Worm (Caenorhabditis elegans) whole organism, mixed stage, embryonic: ENCODE data around the gene C04E7.3.
"Not testable (repeated sequence)": the region's sequence is repeated elsewhere in the genome, so short reads cannot be mapped to it uniquely, and the experiment has no call there.

ENCODE experiments used
- bed-3 ChIP-seq: fragments of 200-800 bp; sonication (Bioruptor generic); optimal IDR thresholded peaks from 3 replicates; lab custom pipeline; 2018; ENCODE audit warnings: mild to moderate bottlenecking, missing genetic modification characterization, moderate library complexity, missing compliant biosample characterization
- ceh-39 ChIP-seq: fragments of 150-350 bp; optimal IDR thresholded peaks from 2 replicates; lab custom pipeline; 2014; ENCODE audit warnings: missing biosample characterization, missing genetic modification characterization
- ceh-43 ChIP-seq: fragments of 200-800 bp; sonication (Bioruptor generic); optimal IDR thresholded peaks from 2 replicates; lab custom pipeline; 2018; ENCODE audit warnings: mild to moderate bottlenecking, missing genetic modification characterization, moderate library complexity, missing compliant biosample characterization
- ceh-83 ChIP-seq: fragments of 200-800 bp; sonication (Bioruptor generic); optimal IDR thresholded peaks from 2 replicates; lab custom pipeline; 2018; ENCODE audit warnings: mild to moderate bottlenecking, missing genetic modification characterization, missing compliant biosample characterization
- ces-1 ChIP-seq: fragments of 150-350 bp; optimal IDR thresholded peaks from 2 replicates; lab custom pipeline; 2014; ENCODE audit warnings: missing biosample characterization, missing genetic modification reagents, missing genetic modification characterization
- cnd-1 ChIP-seq: fragments of 200-800 bp; sonication (Bioruptor generic); optimal IDR thresholded peaks from 2 replicates; lab custom pipeline; 2018; ENCODE audit warnings: mild to moderate bottlenecking, missing genetic modification characterization, missing compliant biosample characterization
- drap-1 ChIP-seq: fragments of 200-800 bp; sonication (Bioruptor generic); optimal IDR thresholded peaks from 3 replicates; lab custom pipeline; 2018; ENCODE audit warnings: mild to moderate bottlenecking, missing genetic modification characterization, missing compliant biosample characterization
- elt-1 ChIP-seq: sonication (generic microtip); optimal IDR thresholded peaks from 2 replicates; lab custom pipeline; 2017; ENCODE audit warnings: missing genetic modification characterization, mild to moderate bottlenecking, missing compliant biosample characterization, antibody characterized with exemption, moderate library complexity, borderline replicate concordance; ENCODE audit not compliant: insufficient read depth
- elt-3 ChIP-seq: fragments of 150-350 bp; optimal IDR thresholded peaks from 2 replicates; lab custom pipeline; 2014; ENCODE audit warnings: missing biosample characterization, missing genetic modification characterization
- ham-2 ChIP-seq: fragments of 200-800 bp; sonication (Bioruptor generic); optimal IDR thresholded peaks from 2 replicates; lab custom pipeline; 2018; ENCODE audit warnings: mild to moderate bottlenecking, missing genetic modification characterization, missing compliant biosample characterization
- hlh-1 ChIP-seq: fragments of 150-350 bp; optimal IDR thresholded peaks from 2 replicates; lab custom pipeline; 2014; ENCODE audit warnings: missing biosample characterization, missing genetic modification reagents, missing genetic modification characterization
- lin-13 ChIP-seq: fragments of 150-350 bp; optimal IDR thresholded peaks from 2 replicates; lab custom pipeline; 2014; ENCODE audit warnings: missing biosample characterization, missing genetic modification characterization
- lin-32 ChIP-seq: fragments of 200-800 bp; sonication (Bioruptor generic); optimal IDR thresholded peaks from 2 replicates; lab custom pipeline; 2018; ENCODE audit warnings: mild to moderate bottlenecking, missing genetic modification characterization, missing compliant biosample characterization
- mab-5 ChIP-seq: fragments of 150-350 bp; optimal IDR thresholded peaks from 2 replicates; lab custom pipeline; 2014; ENCODE audit warnings: missing biosample characterization, missing genetic modification characterization
- mep-1 ChIP-seq: fragments of 150-350 bp; optimal IDR thresholded peaks from 2 replicates; lab custom pipeline; 2017; ENCODE audit warnings: missing biosample characterization, missing genetic modification reagents, missing genetic modification characterization, inconsistent platforms
- mls-2 ChIP-seq: sonication (generic microtip); optimal IDR thresholded peaks from 2 replicates; lab custom pipeline; 2016; ENCODE audit warnings: mild to moderate bottlenecking, missing genetic modification characterization, moderate library complexity, missing compliant biosample characterization
- nhr-12 ChIP-seq: fragments of 150-350 bp; optimal IDR thresholded peaks from 2 replicates; lab custom pipeline; 2014; ENCODE audit warnings: missing biosample characterization, missing genetic modification characterization
- nhr-2 ChIP-seq: fragments of 150-350 bp; optimal IDR thresholded peaks from 2 replicates; lab custom pipeline; 2014; ENCODE audit warnings: missing biosample characterization, missing genetic modification characterization
- nhr-237 ChIP-seq: fragments of 150-350 bp; optimal IDR thresholded peaks from 2 replicates; lab custom pipeline; 2014; ENCODE audit warnings: missing biosample characterization, missing genetic modification characterization
- nhr-28 ChIP-seq: fragments of 150-350 bp; optimal IDR thresholded peaks from 2 replicates; lab custom pipeline; 2014; ENCODE audit warnings: missing biosample characterization, missing genetic modification characterization
- nhr-76 ChIP-seq: sonication (generic microtip); optimal IDR thresholded peaks from 2 replicates; lab custom pipeline; 2017; ENCODE audit warnings: missing biosample characterization, missing genetic modification characterization
- sem-2 ChIP-seq: fragments of 200-800 bp; sonication (Bioruptor generic); optimal IDR thresholded peaks from 2 replicates; lab custom pipeline; 2018; ENCODE audit warnings: mild to moderate bottlenecking, missing genetic modification characterization, missing compliant biosample characterization
- sptf-1 ChIP-seq: sonication (generic microtip); optimal IDR thresholded peaks from 2 replicates; lab custom pipeline; 2017; ENCODE audit warnings: mild to moderate bottlenecking, missing genetic modification characterization, moderate library complexity, missing compliant biosample characterization
- tbx-8 ChIP-seq: fragments of 200-800 bp; sonication (Bioruptor generic); optimal IDR thresholded peaks from 2 replicates; lab custom pipeline; 2018; ENCODE audit warnings: mild to moderate bottlenecking, missing genetic modification characterization, moderate library complexity, missing compliant biosample characterization
- unc-120 ChIP-seq: sonication (generic microtip); optimal IDR thresholded peaks from 2 replicates; lab custom pipeline; 2017; ENCODE audit warnings: missing genetic modification characterization, missing compliant biosample characterization; ENCODE audit not compliant: poor library complexity, severe bottlenecking
- unc-62 ChIP-seq: fragments of 150-350 bp; optimal IDR thresholded peaks from 2 replicates; lab custom pipeline; 2014; ENCODE audit warnings: missing biosample characterization, missing genetic modification reagents, missing genetic modification characterization
- zip-8 ChIP-seq: fragments of 150-350 bp; optimal IDR thresholded peaks from 2 replicates; lab custom pipeline; 2014; ENCODE audit warnings: missing biosample characterization, missing genetic modification characterization
- ztf-11 ChIP-seq: fragments of 150-350 bp; optimal IDR thresholded peaks from 2 replicates; lab custom pipeline; 2014; ENCODE audit warnings: missing biosample characterization, missing genetic modification characterization

C04E7.3 gene

ce11 chrX:334452-334851 lies 12.6 kb downstream of the C04E7.3 start:
- TF ChIP-seq nhr-28 (tag; lab: Kevin White, UChicago) (no peak), drap-1 (no peak), bed-3 (GFP tag; lab: Kevin White, UChicago) (no peak), ceh-43 (GFP tag; lab: Kevin White, UChicago) (no peak)

ce11 chrX:332643-333042 lies 14.4 kb downstream of the C04E7.3 start:
- no peak for TF ChIP-seq mep-1
- TF ChIP-seq unc-62 (GFP tag; lab: Kevin White, UChicago) = no peak
- no peak for TF ChIP-seq hlh-1 (tag; lab: Kevin White, UChicago)
- no peak for TF ChIP-seq ceh-39
- TF ChIP-seq ztf-11 (tag; lab: Kevin White, UChicago) = no peak
- no peak for TF ChIP-seq unc-120 (tag; lab: Kevin White, UChicago)
- no peak for TF ChIP-seq sem-2
- no peak for TF ChIP-seq nhr-76 (tag; lab: Kevin White, UChicago)
- no peak for TF ChIP-seq elt-1 (tag; lab: Kevin White, UChicago)
- TF ChIP-seq mab-5 = no peak
- no peak for TF ChIP-seq nhr-28 (tag; lab: Kevin White, UChicago)
- TF ChIP-seq bed-3 (GFP tag; lab: Kevin White, UChicago) = no peak
- no peak for TF ChIP-seq sptf-1 (tag; lab: Kevin White, UChicago)
- no peak for TF ChIP-seq tbx-8 (GFP tag; lab: Kevin White, UChicago)
- no peak for TF ChIP-seq zip-8 (tag; lab: Kevin White, UChicago)
- no peak for TF ChIP-seq cnd-1 (tag; lab: Kevin White, UChicago)
- no peak for TF ChIP-seq lin-32 (GFP tag; lab: Kevin White, UChicago)
- no peak for TF ChIP-seq mls-2 (tag; lab: Kevin White, UChicago)

ce11 chrX:328736-329135 lies 18.3 kb downstream of the C04E7.3 start:
- no peak for TF ChIP-seq hlh-1 (tag; lab: Kevin White, UChicago)
- TF ChIP-seq ces-1 (GFP tag; lab: Kevin White, UChicago) = no peak
- no peak for TF ChIP-seq ceh-43 (GFP tag; lab: Kevin White, UChicago)
- no peak for TF ChIP-seq elt-3 (tag; lab: Kevin White, UChicago)
- TF ChIP-seq nhr-76 (tag; lab: Kevin White, UChicago) = no peak
- TF ChIP-seq zip-8 (tag; lab: Kevin White, UChicago) = no peak
- TF ChIP-seq mep-1 = no peak
- no peak for TF ChIP-seq ham-2 (GFP tag; lab: Kevin White, UChicago)
- TF ChIP-seq mls-2 (tag; lab: Kevin White, UChicago) = no peak
- TF ChIP-seq nhr-12 (tag; lab: Kevin White, UChicago) = no peak
- no peak for TF ChIP-seq nhr-2 (tag; lab: Kevin White, UChicago)
- TF ChIP-seq lin-13 (tag; lab: Kevin White, UChicago) = no peak
- TF ChIP-seq, all 35 proteins: peak for 0

ce11 chrX:325597-326161 lies 21.3 kb downstream of the C04E7.3 start, which contains the start of gene M02E1.1:
TSS of gene M02E1.1 (plus strand) at chrX:326111.
- no peak for TF ChIP-seq elt-3 (tag; lab: Kevin White, UChicago)
- peak; percentile 69 for TF ChIP-seq mep-1
- peak; percentile 36 for TF ChIP-seq ceh-83
- peak; percentile 21 for TF ChIP-seq ceh-39
- TF ChIP-seq lin-32 (GFP tag; lab: Kevin White, UChicago) = no peak
- TF ChIP-seq unc-120 (tag; lab: Kevin White, UChicago) = peak; percentile 16
- peak; percentile 33 for TF ChIP-seq sptf-1 (tag; lab: Kevin White, UChicago)
- TF ChIP-seq nhr-237 (tag; lab: Kevin White, UChicago) = peak; percentile 31

- TF ChIP-seq unc-120 (tag; lab: Kevin White, UChicago) (peak; percentile 36), sptf-1 (tag; lab: Kevin White, UChicago) (no peak), ces-1 (GFP tag; lab: Kevin White, UChicago) (peak; percentile 26)
- TF ChIP-seq, all 35 proteins: peak for 2
Observed at ce11 chrX:324021-324420, 23.0 kb downstream of the C04E7.3 start.

ce11 chrX:322223-322622 lies 24.8 kb downstream of the C04E7.3 start, which contains the start of gene M02E1.3:
TSS of gene M02E1.3 (plus strand) at chrX:322523.
- not testable (repeated sequence) for TF ChIP-seq nhr-12 (tag; lab: Kevin White, UChicago); tbx-8 (GFP tag; lab: Kevin White, UChicago); drap-1
- TF ChIP-seq, all 35 proteins: peak for 0; not testable (repeated sequence) for 35
